Fruit fly (Drosophila melanogaster) whole organism, larva: Measurements from ENCODE around the gene Sema5c.

ENCODE experiments used
- noc ChIP-seq: fragments of 200-800 bp; sonication (Bioruptor generic); optimal IDR thresholded peaks from 3 replicates; lab custom pipeline; 2019; ENCODE audit warnings: missing biosample characterization, mild to moderate bottlenecking, missing genetic modification characterization, moderate library complexity

Sema5c gene

dm6 chr3L:12081679-12082520 lies at the start of gene Sema5c:
Gene Sema5c, minus strand, starts transcription at chr3L:12081830.
- peak; percentile 58 for TF ChIP-seq noc (tag; lab: Kevin White, UChicago)

- TF ChIP-seq noc (tag; lab: Kevin White, UChicago) = no peak
Observed at dm6 chr3L:12129111-12129510, 47.5 kb upstream of the Sema5c start, which contains the start of gene Lsp2. Gene Lsp2, plus strand, starts transcription at chr3L:12129393.

DNA sequence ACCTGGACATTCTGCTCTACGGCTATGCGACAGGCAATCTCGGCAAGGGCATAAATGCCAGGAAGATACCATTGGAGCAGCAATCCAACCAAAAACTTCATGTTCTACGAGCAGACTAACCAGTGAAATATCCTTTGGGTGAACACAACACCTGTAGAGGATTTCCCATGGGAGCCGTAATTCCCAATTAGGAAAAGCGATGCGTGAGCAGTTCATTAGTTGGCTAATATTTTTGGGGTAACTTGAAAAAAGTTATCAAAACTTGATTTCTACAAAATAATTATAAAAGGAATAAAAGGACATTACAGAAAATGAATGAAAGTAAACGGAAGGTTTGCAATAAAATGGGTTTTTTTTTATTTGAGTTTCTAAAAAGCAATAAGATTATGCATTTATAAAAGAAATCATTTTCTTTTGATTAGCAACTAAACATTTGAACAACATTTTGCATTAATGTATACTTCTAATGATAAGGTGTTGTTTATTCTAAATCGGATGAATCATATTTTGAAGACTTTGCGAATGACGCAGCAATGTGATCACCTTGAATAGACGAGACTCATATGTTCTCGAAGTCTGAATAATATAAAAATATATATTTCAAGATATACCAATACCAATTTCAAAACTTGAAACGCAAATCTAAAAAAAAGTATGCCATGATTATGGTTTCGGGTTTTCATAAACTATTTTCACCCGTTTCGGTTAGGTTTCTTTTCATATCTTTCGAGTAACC lies 45.8 kb upstream of the Sema5c start, which contains the start of the genes Ir68b and CG34241:
Gene Ir68b (minus strand): TSS at position 101 of the 736 bp plus-strand sequence.
Gene CG34241 (plus strand): TSS at position 686 of the 736 bp plus-strand sequence.
- TF ChIP-seq noc (tag; lab: Kevin White, UChicago) = no peak

- peak; percentile 66 for TF ChIP-seq noc (tag; lab: Kevin White, UChicago)
Observed at dm6 chr3L:12124975-12125374, 43.3 kb upstream of the Sema5c start, which contains the start of gene yps. Gene yps, minus strand, starts transcription at chr3L:12125150.

dm6 chr3L:12124138-12124583 lies 42.5 kb upstream of the Sema5c start:
- TF ChIP-seq noc (tag; lab: Kevin White, UChicago) = no peak

DNA sequence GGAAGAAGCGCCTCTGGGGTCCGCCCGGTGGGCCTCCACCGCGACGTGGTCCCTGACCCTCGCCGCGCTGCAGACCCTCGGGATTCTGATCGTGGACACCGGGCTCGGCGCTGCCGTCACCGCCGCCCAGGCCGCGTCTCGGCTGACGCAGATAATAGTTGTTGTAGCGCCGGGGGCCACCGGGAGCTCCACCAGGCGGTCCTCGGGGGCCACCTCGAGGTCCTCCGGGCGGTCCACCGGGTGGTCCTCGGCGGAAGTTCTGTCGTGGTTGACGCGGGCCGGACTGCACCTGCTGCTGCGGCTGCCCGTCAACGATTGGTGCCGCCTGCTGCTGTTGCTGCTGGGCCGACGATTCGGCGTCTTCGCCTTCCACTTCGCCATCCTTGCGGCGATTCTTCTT lies 41.3 kb upstream of the Sema5c start:
- no peak for TF ChIP-seq noc (tag; lab: Kevin White, UChicago)

- no peak for TF ChIP-seq noc (tag; lab: Kevin White, UChicago)
Observed at dm6 chr3L:12119875-12120485, 38.4 kb upstream of the Sema5c start, which contains the start of gene CG11560. Gene CG11560, plus strand, starts transcription at chr3L:12120019.

dm6 chr3L:12118631-12119030 lies 37.0 kb upstream of the Sema5c start:
- TF ChIP-seq noc (tag; lab: Kevin White, UChicago) = no peak

DNA sequence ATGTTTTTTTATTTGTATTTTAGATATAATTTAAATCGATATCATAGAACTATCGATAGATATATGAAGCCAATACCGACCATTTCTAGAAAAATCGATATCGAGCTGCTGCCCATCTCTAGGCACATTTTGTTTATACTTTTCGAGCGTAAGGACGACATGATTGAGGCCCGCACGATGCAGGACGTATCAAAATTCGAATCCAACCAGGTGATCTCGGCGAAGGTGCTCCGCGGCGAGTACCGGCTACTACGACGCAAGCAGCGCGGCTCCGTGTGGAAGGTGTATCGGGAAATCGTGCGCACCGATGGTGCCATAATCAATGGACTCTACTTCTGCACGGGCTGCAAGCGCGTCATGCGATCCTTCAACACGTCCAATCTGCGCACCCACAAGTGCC lies 36.5 kb upstream of the Sema5c start, which contains the start of gene ssp:
Gene ssp (plus strand): TSS at position 102 of the 400 bp plus-strand sequence.
- no peak for TF ChIP-seq noc (tag; lab: Kevin White, UChicago)

- no peak for TF ChIP-seq noc (tag; lab: Kevin White, UChicago)
Observed at dm6 chr3L:12115966-12116735, 34.5 kb upstream of the Sema5c start, which contains the start of gene vers. Gene vers, plus strand, starts transcription at chr3L:12116101.

- TF ChIP-seq noc (tag; lab: Kevin White, UChicago) = no peak
Observed at dm6 chr3L:12115103-12115502, 33.5 kb upstream of the Sema5c start.

DNA sequence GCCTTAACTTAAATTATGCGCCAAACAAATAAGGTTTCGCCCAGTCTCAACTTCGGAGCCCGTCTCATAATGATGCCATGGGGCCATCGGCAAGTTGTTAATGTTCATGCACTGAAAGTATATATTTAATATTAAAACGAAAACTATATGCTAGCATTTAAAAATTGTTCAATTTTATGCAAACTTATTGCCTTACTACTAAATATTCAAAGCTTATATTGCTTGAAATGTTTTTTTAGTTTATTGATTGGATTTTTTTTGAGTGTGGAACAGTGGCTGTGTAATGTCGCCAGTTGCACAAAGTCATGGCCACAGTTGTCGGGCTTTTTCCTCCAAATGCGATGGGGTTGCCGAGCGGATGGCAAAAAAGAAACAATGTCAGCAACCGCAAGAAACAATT lies 32.6 kb upstream of the Sema5c start:
- no peak for TF ChIP-seq noc (tag; lab: Kevin White, UChicago)

DNA sequence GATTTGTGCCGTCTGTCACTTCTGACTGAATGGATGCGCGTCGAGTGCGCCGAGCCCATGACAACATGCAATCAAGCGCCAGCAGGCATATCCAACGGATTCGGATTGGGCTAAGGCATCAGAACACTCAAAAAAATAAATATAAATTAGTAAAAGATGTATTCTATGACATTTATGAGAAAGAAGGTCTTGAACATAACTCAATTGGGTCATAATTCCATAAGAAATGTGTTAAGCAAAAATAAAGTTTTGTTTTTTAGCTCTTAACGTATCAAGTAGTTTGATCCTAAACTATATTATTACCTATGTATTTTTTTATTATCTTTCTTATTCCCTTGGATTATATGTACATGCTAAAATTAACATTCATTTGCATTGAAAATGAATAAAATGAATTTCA lies 32.0 kb upstream of the Sema5c start:
- no peak for TF ChIP-seq noc (tag; lab: Kevin White, UChicago)

- no peak for TF ChIP-seq noc (tag; lab: Kevin White, UChicago)
Observed at dm6 chr3L:12112967-12113366, 31.3 kb upstream of the Sema5c start.
